Worm (Caenorhabditis elegans) whole organism, young adult: ENCODE measurements around the gene map-1.

Source experiments
- F23B12.7 ChIP-seq: sonication (generic microtip); optimal IDR thresholded peaks from 2 replicates; lab custom pipeline; 2017; ENCODE audit warnings: missing genetic modification characterization, mild to moderate bottlenecking, missing compliant biosample characterization, antibody characterized with exemption, moderate library complexity; ENCODE audit not compliant: insufficient read depth
- K11D2.4 ChIP-seq: fragments of 200-800 bp; sonication (Bioruptor generic); IDR thresholded peaks from 2 replicates; pipeline ENCODE4 v1.3.6; 2022; ENCODE audit warnings: missing genetic modification reagents, missing genetic modification characterization, missing compliant biosample characterization
- K12H6.12 ChIP-seq: fragments of 200-800 bp; sonication (Bioruptor generic); optimal IDR thresholded peaks from 2 replicates; lab custom pipeline; 2018; ENCODE audit warnings: mild to moderate bottlenecking, missing genetic modification characterization, missing compliant biosample characterization
- Y79H2A.3 ChIP-seq: fragments of 200-800 bp; sonication (Bioruptor generic); conservative IDR thresholded peaks from 2 replicates; pipeline ENCODE4 v1.3.6; 2022; ENCODE audit warnings: missing genetic modification reagents, missing genetic modification characterization, missing compliant biosample characterization
- ama-1 ChIP-seq, 3 experiments: fragments of 150-350 bp in 1 of 3; sonication (generic microtip) in 2 of 3; optimal IDR thresholded peaks; 2 replicates each; lab custom pipeline; 2014 to 2018; ENCODE audit warnings: missing biosample characterization in 2 of 3, missing genetic modification characterization in 2 of 3, missing genetic modification reagents in 2 of 3
- ceh-27 ChIP-seq: fragments of 200-800 bp; sonication (Bioruptor generic); optimal IDR thresholded peaks from 2 replicates; lab custom pipeline; 2018; ENCODE audit warnings: mild to moderate bottlenecking, missing genetic modification characterization, moderate library complexity, missing compliant biosample characterization
- lin-35 ChIP-seq, 3 experiments: fragments of 150-350 bp in 2 of 3; sonication (generic microtip) in 1 of 3; optimal IDR thresholded peaks; 2 replicates each; lab custom pipeline; 2014 to 2018; ENCODE audit warnings: missing biosample characterization in 3 of 3, missing genetic modification characterization in 3 of 3, missing genetic modification reagents in 3 of 3
- lin-54 ChIP-seq: fragments of 200-800 bp; sonication (Bioruptor generic); optimal IDR thresholded peaks from 2 replicates; lab custom pipeline; 2018; ENCODE audit warnings: mild to moderate bottlenecking, missing genetic modification characterization, missing compliant biosample characterization
- sdz-38 ChIP-seq: sonication (generic microtip); optimal IDR thresholded peaks from 2 replicates; lab custom pipeline; 2016; ENCODE audit warnings: missing genotype, missing genetic modification characterization, missing compliant biosample characterization
- snpc-4 ChIP-seq, 5 experiments: fragments of 150-350 bp in 1 of 5; sonication (generic microtip) in 4 of 5; optimal IDR thresholded peaks; 2 replicates each; lab custom pipeline; 2014 to 2018; ENCODE audit warnings: missing genetic modification characterization in 5 of 5, missing biosample characterization in 3 of 5, antibody characterized with exemption in 2 of 5, mild to moderate bottlenecking in 2 of 5, missing compliant biosample characterization in 2 of 5, missing genotype in 2 of 5, moderate library complexity in 2 of 5, missing genetic modification reagents in 1 of 5

ce11 chrIV:3686765-3687164 is at the start of gene map-1:
- TF ChIP-seq lin-54: no peak
- TF ChIP-seq Y79H2A.3 (GFP tag; lab: Robert Waterston, UW): no peak
- no peak for TF ChIP-seq ceh-27 (GFP tag; lab: Kevin White, UChicago)
- TF ChIP-seq sdz-38: no peak
- no peak for TF ChIP-seq snpc-4 (GFP tag; optimal IDR thresholded peaks at IDR 0.05; lab: Kevin White, UChicago)
- TF ChIP-seq snpc-4 (tag; optimal IDR thresholded peaks at IDR 0.05; lab: Kevin White, UChicago): no peak
- no peak for TF ChIP-seq lin-35 (GFP tag; optimal IDR thresholded peaks at IDR 0.05; lab: Kevin White, UChicago)
- no peak for TF ChIP-seq K12H6.12
- TF ChIP-seq K11D2.4 (GFP tag; lab: Robert Waterston, UW): no peak
- no peak for TF ChIP-seq ama-1 (optimal IDR thresholded peaks at IDR 0.05; lab: Kevin White, UChicago)
- TF ChIP-seq ama-1 (GFP tag; optimal IDR thresholded peaks at IDR 0.05; lab: Kevin White, UChicago): no peak
- TF ChIP-seq F23B12.7 (tag; lab: Kevin White, UChicago): no peak
